Fruit fly (Drosophila melanogaster) whole organism, embryonic: Measurements from ENCODE around the gene Cad74A.

ENCODE experiments used
- Abd-B ChIP-seq: fragments of 200-800 bp; sonication (Bioruptor generic); optimal IDR thresholded peaks from 2 replicates; lab custom pipeline; 2018; ENCODE audit warnings: missing biosample characterization, mild to moderate bottlenecking, missing genetic modification characterization, moderate library complexity
- Atf6 ChIP-seq: fragments of 200-800 bp; sonication (Bioruptor generic); IDR thresholded peaks from 2 replicates; pipeline ENCODE4 v1.3.6; 2022; ENCODE audit warnings: missing biosample characterization, missing genetic modification characterization
- CG10979 ChIP-seq: fragments of 200-800 bp; sonication (Bioruptor generic); optimal IDR thresholded peaks from 2 replicates; lab custom pipeline; 2018; ENCODE audit warnings: missing biosample characterization, mild to moderate bottlenecking, missing genetic modification characterization, moderate library complexity
- CG11696 ChIP-seq: fragments of 200-800 bp; sonication (Bioruptor generic); IDR thresholded peaks from 2 replicates; pipeline ENCODE4 v1.3.6; 2022; ENCODE audit warnings: missing biosample characterization, missing genetic modification characterization
- CG16815 ChIP-seq: fragments of 200-800 bp; sonication (Bioruptor generic); optimal IDR thresholded peaks from 3 replicates; lab custom pipeline; 2017; ENCODE audit warnings: missing biosample characterization, mild to moderate bottlenecking, missing genetic modification characterization
- CG17568 ChIP-seq: fragments of 200-800 bp; sonication (Bioruptor generic); optimal IDR thresholded peaks from 2 replicates; lab custom pipeline; 2018; ENCODE audit warnings: missing biosample characterization, mild to moderate bottlenecking, missing genetic modification characterization, moderate library complexity
- CG2120 ChIP-seq: fragments of 200-800 bp; sonication (Bioruptor generic); optimal IDR thresholded peaks from 3 replicates; lab custom pipeline; 2016; ENCODE audit warnings: missing biosample characterization, missing genetic modification characterization
- CG2875 ChIP-seq: fragments of 200-800 bp; sonication (Bioruptor generic); optimal IDR thresholded peaks from 2 replicates; lab custom pipeline; 2017; ENCODE audit warnings: missing biosample characterization, mild to moderate bottlenecking, missing genetic modification characterization, missing genetic modification reagents
- CG3065 ChIP-seq: fragments of 200-800 bp; sonication (Bioruptor generic); optimal IDR thresholded peaks from 2 replicates; lab custom pipeline; 2016; ENCODE audit warnings: missing biosample characterization, missing genetic modification characterization
- CG33557 ChIP-seq: fragments of 200-800 bp; sonication (Bioruptor generic); optimal IDR thresholded peaks from 2 replicates; lab custom pipeline; 2019; ENCODE audit warnings: missing biosample characterization, mild to moderate bottlenecking, missing genetic modification characterization, moderate library complexity
- CG4820 ChIP-seq: fragments of 200-800 bp; sonication (Bioruptor generic); optimal IDR thresholded peaks from 3 replicates; lab custom pipeline; 2016; ENCODE audit warnings: missing biosample characterization, missing genetic modification characterization
- CG6791 ChIP-seq: fragments of 200-800 bp; sonication (Bioruptor generic); IDR thresholded peaks from 3 replicates; pipeline ENCODE4 v1.3.6; 2022; ENCODE audit warnings: missing biosample characterization, missing genetic modification characterization; ENCODE audit not compliant: partially characterized antibody
- CG6854 ChIP-seq: fragments of 200-800 bp; sonication (Bioruptor generic); optimal IDR thresholded peaks from 3 replicates; lab custom pipeline; 2017; ENCODE audit warnings: missing biosample characterization, mild to moderate bottlenecking, missing genetic modification characterization
- CG8089 ChIP-seq: fragments of 200-800 bp; sonication (Bioruptor generic); optimal IDR thresholded peaks from 3 replicates; lab custom pipeline; 2016; ENCODE audit warnings: missing biosample characterization, missing genetic modification characterization
- CG8388 ChIP-seq: fragments of 200-800 bp; sonication (Bioruptor generic); optimal IDR thresholded peaks from 2 replicates; lab custom pipeline; 2019; ENCODE audit warnings: missing biosample characterization, mild to moderate bottlenecking, missing genetic modification characterization, moderate library complexity
- CG9437 ChIP-seq: fragments of 200-800 bp; sonication (Bioruptor generic); optimal IDR thresholded peaks from 2 replicates; lab custom pipeline; 2018; ENCODE audit warnings: missing biosample characterization, mild to moderate bottlenecking, missing genetic modification characterization
- CTCF ChIP-seq: fragments of 200-800 bp; sonication (Bioruptor generic); optimal IDR thresholded peaks from 2 replicates; lab custom pipeline; 2017; ENCODE audit warnings: missing biosample characterization, mild to moderate bottlenecking, missing genetic modification characterization, moderate library complexity
- Camta ChIP-seq: fragments of 200-800 bp; sonication (Bioruptor generic); optimal IDR thresholded peaks from 2 replicates; lab custom pipeline; 2016; ENCODE audit warnings: missing biosample characterization, missing genetic modification characterization
- Chrac-16 ChIP-seq: fragments of 200-800 bp; sonication (Bioruptor generic); optimal IDR thresholded peaks from 3 replicates; lab custom pipeline; 2016; ENCODE audit warnings: missing biosample characterization, missing genetic modification characterization
- D19B ChIP-seq: fragments of 200-800 bp; sonication (Bioruptor generic); optimal IDR thresholded peaks from 2 replicates; lab custom pipeline; 2017; ENCODE audit warnings: missing biosample characterization, mild to moderate bottlenecking, missing genetic modification characterization
- ERR ChIP-seq: fragments of 200-800 bp; sonication (Bioruptor generic); optimal IDR thresholded peaks from 2 replicates; lab custom pipeline; 2016; ENCODE audit warnings: missing biosample characterization, missing genetic modification characterization
- Gug ChIP-seq: fragments of 200-800 bp; sonication (Bioruptor generic); IDR thresholded peaks from 4 replicates; pipeline ENCODE4 v1.3.6; 2022; ENCODE audit warnings: missing biosample characterization, missing genetic modification characterization
- Lhr ChIP-seq: fragments of 200-800 bp; sonication (Bioruptor generic); optimal IDR thresholded peaks from 3 replicates; lab custom pipeline; 2017; ENCODE audit warnings: mild to moderate bottlenecking, missing biosample characterization, missing genetic modification reagents, missing genetic modification characterization
- Mrtf ChIP-seq: fragments of 200-800 bp; sonication (Bioruptor generic); IDR thresholded peaks from 3 replicates; pipeline ENCODE4 v1.3.6; 2022; ENCODE audit warnings: missing biosample characterization, missing genetic modification characterization
- NC2β ChIP-seq: fragments of 200-800 bp; sonication (Bioruptor generic); optimal IDR thresholded peaks from 2 replicates; lab custom pipeline; 2016; ENCODE audit warnings: missing biosample characterization, missing genetic modification characterization
- Oaz ChIP-seq: fragments of 200-800 bp; sonication (Bioruptor generic); IDR thresholded peaks from 2 replicates; pipeline ENCODE4 v1.3.6; 2022; ENCODE audit warnings: missing biosample characterization, missing genetic modification characterization
- PHDP ChIP-seq: fragments of 200-800 bp; sonication (Bioruptor generic); optimal IDR thresholded peaks from 3 replicates; lab custom pipeline; 2018; ENCODE audit warnings: missing biosample characterization, mild to moderate bottlenecking, missing genetic modification characterization, moderate library complexity
- Ravus ChIP-seq: fragments of 200-800 bp; sonication (Bioruptor generic); IDR thresholded peaks from 2 replicates; pipeline ENCODE4 v1.3.6; 2022; ENCODE audit warnings: missing biosample characterization, missing genetic modification characterization
- Six4 ChIP-seq: fragments of 200-800 bp; sonication (Bioruptor generic); optimal IDR thresholded peaks from 2 replicates; lab custom pipeline; 2016; ENCODE audit warnings: missing biosample characterization, missing genetic modification characterization
- Sry-δ ChIP-seq: fragments of 200-800 bp; sonication (Bioruptor generic); optimal IDR thresholded peaks from 2 replicates; lab custom pipeline; 2016; ENCODE audit warnings: missing biosample characterization, missing genetic modification characterization
- chinmo ChIP-seq: fragments of 200-800 bp; sonication (Bioruptor generic); IDR thresholded peaks from 4 replicates; pipeline ENCODE4 v1.3.6; 2022; ENCODE audit warnings: missing biosample characterization, missing genetic modification characterization; ENCODE audit not compliant: partially characterized antibody
- chn ChIP-seq: fragments of 200-800 bp; sonication (Bioruptor generic); optimal IDR thresholded peaks from 2 replicates; lab custom pipeline; 2016; ENCODE audit warnings: missing biosample characterization, missing genetic modification characterization
- corto ChIP-seq: fragments of 200-800 bp; sonication (Bioruptor generic); optimal IDR thresholded peaks from 2 replicates; lab custom pipeline; 2016; ENCODE audit warnings: missing biosample characterization, mild to moderate bottlenecking, missing genetic modification characterization, moderate library complexity
- hbn ChIP-seq: fragments of 200-800 bp; sonication (Bioruptor generic); IDR thresholded peaks from 2 replicates; pipeline ENCODE4 v1.3.6; 2022; ENCODE audit warnings: missing biosample characterization, missing genetic modification characterization; ENCODE audit not compliant: partially characterized antibody
- kni ChIP-seq: fragments of 200-800 bp; sonication (Bioruptor generic); optimal IDR thresholded peaks from 3 replicates; lab custom pipeline; 2017; ENCODE audit warnings: mild to moderate bottlenecking, missing biosample characterization, missing genetic modification reagents, missing genetic modification characterization
- lab ChIP-seq: fragments of 200-800 bp; sonication (Bioruptor generic); optimal IDR thresholded peaks from 3 replicates; lab custom pipeline; 2017; ENCODE audit warnings: missing biosample characterization, missing genetic modification characterization, mild to moderate bottlenecking, moderate library complexity, missing genetic modification reagents
- nau ChIP-seq: fragments of 200-800 bp; sonication (Bioruptor generic); optimal IDR thresholded peaks from 3 replicates; lab custom pipeline; 2017; ENCODE audit warnings: missing biosample characterization, mild to moderate bottlenecking, missing genetic modification characterization, missing genetic modification reagents
- nerfin-1 ChIP-seq: fragments of 200-800 bp; sonication (Bioruptor generic); optimal IDR thresholded peaks from 3 replicates; lab custom pipeline; 2019; ENCODE audit warnings: missing biosample characterization, mild to moderate bottlenecking, missing genetic modification characterization, moderate library complexity
- nmo ChIP-seq: fragments of 200-800 bp; sonication (Bioruptor generic); optimal IDR thresholded peaks from 2 replicates; lab custom pipeline; 2018; ENCODE audit warnings: missing biosample characterization, mild to moderate bottlenecking, missing genetic modification characterization, moderate library complexity
- pb ChIP-seq: fragments of 200-800 bp; sonication (Bioruptor generic); optimal IDR thresholded peaks from 3 replicates; lab custom pipeline; 2016; ENCODE audit warnings: missing biosample characterization, missing genetic modification characterization
- psq ChIP-seq: fragments of 200-800 bp; sonication (Bioruptor generic); optimal IDR thresholded peaks from 2 replicates; lab custom pipeline; 2017; ENCODE audit warnings: missing biosample characterization, missing genetic modification characterization
- sd ChIP-seq: fragments of 200-800 bp; sonication (Bioruptor generic); optimal IDR thresholded peaks from 3 replicates; lab custom pipeline; 2018; ENCODE audit warnings: missing biosample characterization, mild to moderate bottlenecking, missing genetic modification characterization, moderate library complexity
- sob ChIP-seq: fragments of 200-800 bp; sonication (Bioruptor generic); IDR thresholded peaks from 2 replicates; pipeline ENCODE4 v1.3.6; 2022; ENCODE audit warnings: missing biosample characterization, missing genetic modification characterization
- sr ChIP-seq: fragments of 200-800 bp; sonication (Bioruptor generic); IDR thresholded peaks from 3 replicates; pipeline ENCODE4 v1.3.6; 2022; ENCODE audit warnings: missing biosample characterization, missing genetic modification characterization
- tx ChIP-seq: fragments of 200-800 bp; sonication (Bioruptor generic); optimal IDR thresholded peaks from 2 replicates; lab custom pipeline; 2016; ENCODE audit warnings: missing biosample characterization, missing genetic modification characterization
- vvl ChIP-seq: fragments of 200-800 bp; sonication (Bioruptor generic); IDR thresholded peaks from 2 replicates; pipeline ENCODE4 v1.3.6; 2022; ENCODE audit warnings: missing biosample characterization, missing genetic modification characterization
- z ChIP-seq: fragments of 200-800 bp; sonication (Bioruptor generic); IDR thresholded peaks from 3 replicates; pipeline ENCODE4 v1.3.6; 2022; ENCODE audit warnings: missing biosample characterization, missing genetic modification characterization
- zen2 ChIP-seq: fragments of 200-800 bp; sonication (Bioruptor generic); IDR thresholded peaks from 3 replicates; pipeline ENCODE4 v1.3.6; 2022; ENCODE audit warnings: missing biosample characterization, missing genetic modification characterization; ENCODE audit not compliant: partially characterized antibody
- zf30C ChIP-seq: fragments of 200-800 bp; sonication (Bioruptor generic); optimal IDR thresholded peaks from 3 replicates; lab custom pipeline; 2018; ENCODE audit warnings: missing biosample characterization, mild to moderate bottlenecking, missing genetic modification characterization
- zfh2 ChIP-seq: fragments of 200-800 bp; sonication (Bioruptor generic); optimal IDR thresholded peaks from 2 replicates; lab custom pipeline; 2016; ENCODE audit warnings: missing biosample characterization, missing genetic modification characterization

The Cad74A gene

dm6 chr3L:17415967-17416749 is 36.8 kb upstream of the Cad74A start (continued):
- TF ChIP-seq ERR (no peak), sob (no peak), D19B (GFP tag; lab: Kevin White, UChicago) (no peak), chinmo (GFP tag; lab: Robert Waterston, UW) (no peak), CG17568 (GFP tag; lab: Kevin White, UChicago) (peak; percentile 33), nerfin-1 (tag; lab: Kevin White, UChicago) (no peak), NC2β (GFP tag; lab: Kevin White, UChicago) (peak; percentile 76), Mrtf (GFP tag; lab: Robert Waterston, UW) (0 out of 3 replicates have a peak, but pooled peaks have one; percentile 9), PHDP (tag; lab: Kevin White, UChicago) (no peak), zf30C (peak; percentile 96), CG8388 (GFP tag; lab: Kevin White, UChicago) (peak; percentile 43), corto (GFP tag; lab: Kevin White, UChicago) (no peak), CG8089 (GFP tag; lab: Kevin White, UChicago) (no peak), sd (tag; lab: Kevin White, UChicago) (no peak), zen2 (GFP tag; lab: Robert Waterston, UW) (no peak), Chrac-16 (GFP tag; lab: Kevin White, UChicago) (peak; percentile 71), Oaz (GFP tag; lab: Robert Waterston, UW) (no peak), psq (no peak), lab (no peak), CG16815 (GFP tag; lab: Kevin White, UChicago) (peak; percentile 69), Lhr (no peak), kni (GFP tag; lab: Kevin White, UChicago) (peak; percentile 64), CG6791 (GFP tag; lab: Robert Waterston, UW) (no peak), tx (GFP tag; lab: Kevin White, UChicago) (peak; percentile 35), zfh2 (no peak), Camta (no peak), CG2120 (GFP tag; lab: Kevin White, UChicago) (peak; percentile 40), z (no peak), Ravus (GFP tag; lab: Robert Waterston, UW) (no peak), Atf6 (GFP tag; lab: Robert Waterston, UW) (no peak), CG33557 (GFP tag; lab: Kevin White, UChicago) (peak; percentile 44), Sry-δ (GFP tag; lab: Kevin White, UChicago) (no peak), CG3065 (peak; percentile 30), pb (GFP tag; lab: Kevin White, UChicago) (no peak), Abd-B (GFP tag; lab: Kevin White, UChicago) (no peak), nau (GFP tag; lab: Kevin White, UChicago) (no peak), chn (GFP tag; lab: Kevin White, UChicago) (peak; percentile 65), hbn (GFP tag; lab: Robert Waterston, UW) (no peak), sr (GFP tag; lab: Robert Waterston, UW) (no peak), CG2875 (GFP tag; lab: Kevin White, UChicago) (no peak), CG6854 (GFP tag; lab: Kevin White, UChicago) (no peak), CTCF (GFP tag; lab: Kevin White, UChicago) (no peak), vvl (GFP tag; lab: Robert Waterston, UW) (no peak), nmo (GFP tag; lab: Kevin White, UChicago) (peak; percentile 61), CG10979 (peak; percentile 83), CG9437 (no peak), Six4 (GFP tag; lab: Kevin White, UChicago) (no peak), Gug (no peak), CG11696 (GFP tag; lab: Robert Waterston, UW) (no peak), CG4820 (GFP tag; lab: Kevin White, UChicago) (peak; percentile 49)
